Worm (Caenorhabditis elegans) whole organism, L1 larva: ENCODE data around the gene C09G5.14.

Experiments used
- dpl-1 ChIP-seq, 3 experiments: fragments of 150-350 bp in 2 of 3; sonication (generic microtip) in 1 of 3; optimal IDR thresholded peaks; 2 replicates each; lab custom pipeline; 2014 to 2017; ENCODE audit warnings: missing biosample characterization in 3 of 3, missing genetic modification characterization in 3 of 3, missing genetic modification reagents in 3 of 3
- lir-3 ChIP-seq: sonication (generic microtip); optimal IDR thresholded peaks from 2 replicates; lab custom pipeline; 2016; ENCODE audit warnings: mild to moderate bottlenecking, missing genetic modification characterization, moderate library complexity, missing compliant biosample characterization; ENCODE audit not compliant: poor library complexity

ce11 chrII:10693655-10694054, 29.3 kb downstream of the C09G5.14 start, which contains the start of gene gbh-1:
- TF ChIP-seq dpl-1 (GFP tag; optimal IDR thresholded peaks at IDR 0.05; lab: Kevin White, UChicago) (no peak), lir-3 (tag; lab: Kevin White, UChicago) (no peak)
